Worm (Caenorhabditis elegans) whole organism, midembryonic: ENCODE data around the gene T04F3.1.

Source experiments
- T22C8.4 ChIP-seq: fragments of 200-800 bp; sonication (Bioruptor generic); IDR thresholded peaks from 2 replicates; pipeline ENCODE4 v1.3.6; 2022; ENCODE audit warnings: missing genetic modification characterization, missing compliant biosample characterization
- cog-1 ChIP-seq: sonication (generic microtip); optimal IDR thresholded peaks from 2 replicates; lab custom pipeline; 2016; ENCODE audit warnings: missing genetic modification characterization, missing compliant biosample characterization
- flt-1 ChIP-seq: fragments of 200-800 bp; sonication (Bioruptor generic); IDR thresholded peaks from 2 replicates; pipeline ENCODE4 v1.3.6; 2022; ENCODE audit warnings: missing genetic modification characterization, missing compliant biosample characterization
- klf-2 ChIP-seq: fragments of 200-800 bp; sonication (Bioruptor generic); conservative IDR thresholded peaks from 2 replicates; pipeline ENCODE4 v1.3.6; 2022; ENCODE audit warnings: missing genetic modification reagents, missing genetic modification characterization, missing compliant biosample characterization
- med-1 ChIP-seq: sonication (generic microtip); optimal IDR thresholded peaks from 2 replicates; lab custom pipeline; 2017; ENCODE audit warnings: missing genetic modification characterization, mild to moderate bottlenecking, missing compliant biosample characterization, antibody characterized with exemption, missing genetic modification reagents; ENCODE audit not compliant: insufficient read depth
- ref-1 ChIP-seq: fragments of 200-800 bp; sonication (Bioruptor generic); conservative IDR thresholded peaks from 2 replicates; pipeline ENCODE4 v1.3.6; 2022; ENCODE audit warnings: missing genetic modification reagents, missing genetic modification characterization, missing compliant biosample characterization
- tab-1 ChIP-seq: fragments of 200-800 bp; sonication (Bioruptor generic); IDR thresholded peaks from 2 replicates; pipeline ENCODE4 v1.3.6; 2022; ENCODE audit warnings: missing genetic modification characterization, missing compliant biosample characterization
- ztf-23 ChIP-seq: fragments of 200-800 bp; sonication (Bioruptor generic); IDR thresholded peaks from 2 replicates; pipeline ENCODE4 v1.3.6; 2022; ENCODE audit warnings: missing genetic modification reagents, missing genetic modification characterization, missing compliant biosample characterization
- ztf-29 ChIP-seq: fragments of 200-800 bp; sonication (Bioruptor generic); IDR thresholded peaks from 2 replicates; pipeline ENCODE4 v1.3.6; 2022; ENCODE audit warnings: missing genetic modification reagents, missing genetic modification characterization, missing compliant biosample characterization

The T04F3.1 gene

ce11 chrV:11725971-11726370 lies 13.9 kb upstream of the T04F3.1 start, which contains the start of gene daf-11:
TSS of gene daf-11 (minus strand) at chrV:11726071.
- TF ChIP-seq ztf-23 = no peak
- TF ChIP-seq ref-1 (GFP tag; lab: Robert Waterston, UW) = no peak
- no peak for TF ChIP-seq T22C8.4 (GFP tag; lab: Robert Waterston, UW)
- no peak for TF ChIP-seq med-1
- TF ChIP-seq ztf-29 = no peak
- TF ChIP-seq flt-1 (GFP tag; lab: Robert Waterston, UW) = no peak
- no peak for TF ChIP-seq klf-2 (GFP tag; lab: Robert Waterston, UW)
- TF ChIP-seq tab-1 = no peak
- TF ChIP-seq cog-1 = no peak

DNA sequence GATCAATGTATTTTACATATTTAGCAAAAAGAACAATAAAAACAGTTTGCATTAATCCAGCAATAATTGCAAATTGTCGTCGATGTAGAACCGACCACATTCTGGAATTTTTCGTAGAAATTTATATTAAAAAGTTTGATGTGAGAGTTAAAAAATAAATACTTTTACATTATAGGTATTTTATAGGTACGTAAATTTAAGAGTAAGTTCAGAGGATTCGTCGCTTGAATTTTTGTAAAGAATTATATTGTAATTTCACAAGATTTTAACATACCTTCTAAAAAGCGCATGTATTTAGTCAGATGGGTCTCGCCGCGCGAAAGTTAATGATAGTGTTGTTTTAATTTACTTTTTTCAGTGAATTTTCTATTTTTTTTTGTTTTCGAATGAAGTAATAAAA lies 9.8 kb upstream of the T04F3.1 start, which contains the start of gene rhr-2:
Gene rhr-2, minus strand, starts transcription at position 101 of the 400 bp plus-strand sequence.
- TF ChIP-seq cog-1 (no peak), med-1 (no peak), ztf-29 (no peak)

DNA sequence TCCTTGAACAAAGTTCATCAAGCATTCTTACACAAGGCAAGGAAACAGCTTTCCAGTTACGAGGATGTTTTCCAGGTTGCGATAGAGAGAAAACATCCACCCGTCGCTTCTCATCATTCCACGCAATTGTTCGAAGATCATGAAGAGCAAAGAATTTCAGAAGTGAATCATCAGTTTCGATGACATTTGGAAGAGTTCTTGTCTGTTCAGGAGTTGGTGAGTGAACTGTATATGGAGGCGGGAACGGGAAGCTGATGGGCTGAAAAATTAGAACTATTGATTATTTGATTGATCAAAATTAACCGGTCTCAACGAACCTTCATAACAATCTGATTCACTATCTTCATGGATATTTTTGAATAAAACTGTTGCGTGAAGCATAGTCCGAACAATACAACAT lies 7.8 kb upstream of the T04F3.1 start:
- TF ChIP-seq tab-1 = no peak
- no peak for TF ChIP-seq flt-1 (GFP tag; lab: Robert Waterston, UW)
- no peak for TF ChIP-seq med-1
- no peak for TF ChIP-seq ztf-23
- TF ChIP-seq ref-1 (GFP tag; lab: Robert Waterston, UW) = no peak
- no peak for TF ChIP-seq ztf-29
- TF ChIP-seq cog-1 = no peak
- no peak for TF ChIP-seq klf-2 (GFP tag; lab: Robert Waterston, UW)
- TF ChIP-seq T22C8.4 (GFP tag; lab: Robert Waterston, UW) = no peak

DNA sequence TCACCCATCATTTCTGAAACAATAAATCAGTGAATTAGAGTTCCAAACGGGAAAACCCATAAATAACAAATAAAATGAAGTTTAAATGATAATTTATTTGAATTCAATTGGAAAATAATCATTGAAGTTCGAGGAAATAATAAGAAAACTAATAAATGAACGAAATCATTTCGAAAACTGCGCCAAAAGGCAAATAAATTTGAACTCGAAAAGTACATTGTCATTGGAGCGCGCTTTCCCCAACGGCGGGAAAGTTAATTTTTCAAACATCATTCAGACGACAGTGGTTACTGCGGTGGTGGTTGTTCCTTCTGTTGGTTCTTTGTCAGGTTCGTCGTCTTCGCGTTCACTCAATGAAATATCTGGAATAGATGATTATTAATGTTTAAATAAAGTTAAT lies 6.4 kb upstream of the T04F3.1 start, which contains the start of gene npp-22:
Gene npp-22, minus strand, starts transcription at position 13 of the 400 bp plus-strand sequence.
- TF ChIP-seq flt-1 (GFP tag; lab: Robert Waterston, UW) (no peak), cog-1 (no peak), T22C8.4 (GFP tag; lab: Robert Waterston, UW) (no peak), med-1 (no peak), tab-1 (no peak), ztf-23 (no peak), ztf-29 (no peak), ref-1 (GFP tag; lab: Robert Waterston, UW) (no peak), klf-2 (GFP tag; lab: Robert Waterston, UW) (no peak)

- TF ChIP-seq ref-1 (GFP tag; lab: Robert Waterston, UW) (no peak), ztf-23 (no peak), T22C8.4 (GFP tag; lab: Robert Waterston, UW) (no peak), med-1 (no peak), tab-1 (no peak), ztf-29 (no peak), flt-1 (GFP tag; lab: Robert Waterston, UW) (no peak), klf-2 (GFP tag; lab: Robert Waterston, UW) (no peak), cog-1 (no peak)
These were observed 3.0 kb upstream of the T04F3.1 start, which contains the start of gene spe-42 for ce11 chrV:11736896-11737295. TSS of gene spe-42 (minus strand) at chrV:11736996.

- no peak for TF ChIP-seq tab-1
- TF ChIP-seq ref-1 (GFP tag; lab: Robert Waterston, UW) = no peak
- no peak for TF ChIP-seq flt-1 (GFP tag; lab: Robert Waterston, UW)
- TF ChIP-seq T22C8.4 (GFP tag; lab: Robert Waterston, UW) = no peak
- no peak for TF ChIP-seq med-1
- no peak for TF ChIP-seq klf-2 (GFP tag; lab: Robert Waterston, UW)
- no peak for TF ChIP-seq ztf-29
- TF ChIP-seq ztf-23 = no peak
- TF ChIP-seq cog-1 = no peak
These were observed 2.5 kb upstream of the T04F3.1 start for ce11 chrV:11737333-11737732.

- no peak for TF ChIP-seq klf-2 (GFP tag; lab: Robert Waterston, UW)
- no peak for TF ChIP-seq ref-1 (GFP tag; lab: Robert Waterston, UW)
These were observed 1.2 kb downstream of the T04F3.1 start for ce11 chrV:11741078-11741477.

ce11 chrV:11751480-11751879 lies 11.6 kb downstream of the T04F3.1 start:
- TF ChIP-seq med-1 (no peak), cog-1 (no peak), ztf-29 (no peak), ref-1 (GFP tag; lab: Robert Waterston, UW) (no peak), ztf-23 (no peak), flt-1 (GFP tag; lab: Robert Waterston, UW) (no peak), klf-2 (GFP tag; lab: Robert Waterston, UW) (no peak), T22C8.4 (GFP tag; lab: Robert Waterston, UW) (no peak), tab-1 (no peak)

DNA sequence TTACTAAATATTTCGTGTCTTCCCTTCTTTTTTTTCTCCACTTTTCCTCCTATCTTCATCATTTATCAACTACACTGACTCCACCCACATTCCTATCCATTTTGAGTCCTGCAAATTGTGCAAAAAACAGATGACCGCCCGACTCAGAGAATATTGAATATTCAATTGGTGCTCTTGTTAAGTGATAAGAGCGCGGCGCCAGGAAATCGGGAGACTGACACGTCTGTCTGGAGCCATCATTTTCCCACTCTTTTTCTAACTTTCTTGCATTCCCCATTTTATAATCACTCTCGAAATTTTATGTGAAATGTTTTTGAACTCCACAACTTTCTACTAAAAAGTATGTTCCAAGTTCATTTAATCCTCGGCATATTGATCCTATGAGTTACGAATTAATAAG lies 16.0 kb downstream of the T04F3.1 start:
- no peak for TF ChIP-seq cog-1
- TF ChIP-seq ztf-23 = no peak
- no peak for TF ChIP-seq T22C8.4 (GFP tag; lab: Robert Waterston, UW)
- no peak for TF ChIP-seq klf-2 (GFP tag; lab: Robert Waterston, UW)
- TF ChIP-seq med-1 = no peak
- no peak for TF ChIP-seq tab-1
- TF ChIP-seq ztf-29 = no peak
- TF ChIP-seq ref-1 (GFP tag; lab: Robert Waterston, UW) = no peak
- TF ChIP-seq flt-1 (GFP tag; lab: Robert Waterston, UW) = no peak

- TF ChIP-seq flt-1 (GFP tag; lab: Robert Waterston, UW) = no peak
- TF ChIP-seq klf-2 (GFP tag; lab: Robert Waterston, UW) = no peak
- no peak for TF ChIP-seq ztf-23
- no peak for TF ChIP-seq T22C8.4 (GFP tag; lab: Robert Waterston, UW)
- TF ChIP-seq ref-1 (GFP tag; lab: Robert Waterston, UW) = no peak
- TF ChIP-seq tab-1 = no peak
- no peak for TF ChIP-seq ztf-29
These were observed 17.5 kb downstream of the T04F3.1 start, which contains the start of gene smoc-1 for ce11 chrV:11757358-11757757. TSS of gene smoc-1 (plus strand) at chrV:11757658.

DNA sequence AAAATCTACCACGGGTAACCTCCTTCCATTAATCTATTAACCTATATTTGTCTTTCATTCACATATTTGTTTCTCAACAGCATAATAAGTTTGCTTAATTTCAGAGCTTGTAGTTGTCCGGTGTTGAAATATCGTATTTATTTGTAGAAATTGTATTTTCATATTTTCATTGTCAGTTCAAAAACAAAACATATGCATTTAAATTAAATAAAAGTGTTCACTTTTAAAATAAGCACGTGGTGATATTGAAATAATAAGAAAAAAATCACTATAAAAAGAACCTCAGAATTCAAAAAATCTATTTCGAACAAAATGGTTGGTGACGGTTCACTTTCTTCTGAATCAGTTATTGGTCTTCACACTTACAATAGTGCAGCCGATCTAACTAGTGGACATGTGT lies 18.8 kb downstream of the T04F3.1 start, which contains the start of gene T04F3.3:
Gene T04F3.3, plus strand, starts transcription at position 301 of the 400 bp plus-strand sequence.
- TF ChIP-seq ztf-29 = no peak
- TF ChIP-seq T22C8.4 (GFP tag; lab: Robert Waterston, UW) = no peak
